Worm (Caenorhabditis elegans) whole organism, L3 larva: ENCODE data around the gene T04C12.9.

ENCODE experiments used
- pqm-1 ChIP-seq: fragments of 150-350 bp; optimal IDR thresholded peaks from 2 replicates; lab custom pipeline; 2017; ENCODE audit warnings: missing biosample characterization, missing genetic modification characterization, inconsistent platforms
- snpc-4 ChIP-seq: fragments of 150-350 bp; optimal IDR thresholded peaks from 2 replicates; lab custom pipeline; 2014; ENCODE audit warnings: missing biosample characterization, missing genetic modification characterization

- TF ChIP-seq pqm-1 (tag; lab: Kevin White, UChicago) (no peak), snpc-4 (tag; lab: Kevin White, UChicago) (no peak)
Measured at ce11 chrV:11082475-11082874, 19.5 kb upstream of the T04C12.9 start.
